Fruit fly (Drosophila melanogaster): Measurements from ENCODE around the gene Slimp.

- TF ChIP-seq h (GFP tag; optimal IDR thresholded peaks at IDR 0.05) (peak; percentile 81), Abd-B (GFP tag; optimal IDR thresholded peaks at IDR 0.05) (no peak)
Measured at dm6 chr3R:24099039-24100026, 49.4 kb downstream of the Slimp start.

Measured in whole organism, wandering third instar larva.